Fruit fly (Drosophila melanogaster) whole organism, embryonic: Measurements from ENCODE around the gene hgo.

Source experiments
- Bgb ChIP-seq: fragments of 200-800 bp; sonication (Bioruptor generic); IDR thresholded peaks from 2 replicates; pipeline ENCODE4 v1.3.6; 2022; ENCODE audit warnings: missing biosample characterization, missing genetic modification characterization; ENCODE audit not compliant: partially characterized antibody
- BtbVII ChIP-seq: fragments of 200-800 bp; sonication (Bioruptor generic); optimal IDR thresholded peaks from 3 replicates; lab custom pipeline; 2017; ENCODE audit warnings: missing biosample characterization, mild to moderate bottlenecking, missing genetic modification characterization
- CG10267 ChIP-seq: fragments of 200-800 bp; sonication (Bioruptor generic); optimal IDR thresholded peaks from 2 replicates; lab custom pipeline; 2018; ENCODE audit warnings: missing biosample characterization, mild to moderate bottlenecking, missing genetic modification characterization, moderate library complexity
- CG10543 ChIP-seq: fragments of 200-800 bp; sonication (Bioruptor generic); optimal IDR thresholded peaks from 3 replicates; lab custom pipeline; 2017; ENCODE audit warnings: missing biosample characterization, mild to moderate bottlenecking, missing genetic modification characterization, moderate library complexity
- CG13123 ChIP-seq: fragments of 200-800 bp; sonication (Bioruptor generic); optimal IDR thresholded peaks from 2 replicates; lab custom pipeline; 2016; ENCODE audit warnings: missing biosample characterization, missing genetic modification characterization
- CG16813 ChIP-seq: fragments of 200-800 bp; sonication (Bioruptor generic); IDR thresholded peaks from 3 replicates; pipeline ENCODE4 v1.3.6; 2022; ENCODE audit warnings: missing biosample characterization, missing genetic modification characterization; ENCODE audit not compliant: partially characterized antibody
- CG18262 ChIP-seq: fragments of 200-800 bp; optimal IDR thresholded peaks from 3 replicates; lab custom pipeline; 2019; ENCODE audit warnings: missing biosample characterization, mild to moderate bottlenecking, missing genetic modification characterization, moderate library complexity
- CG2116 ChIP-seq: fragments of 200-800 bp; sonication (Bioruptor generic); optimal IDR thresholded peaks from 3 replicates; lab custom pipeline; 2018; ENCODE audit warnings: missing biosample characterization, mild to moderate bottlenecking, missing genetic modification characterization
- CG2129 ChIP-seq: fragments of 200-800 bp; sonication (Bioruptor generic); IDR thresholded peaks from 2 replicates; pipeline ENCODE4 v1.3.6; 2022; ENCODE audit warnings: missing biosample characterization, missing genetic modification characterization; ENCODE audit not compliant: partially characterized antibody
- CG2712 ChIP-seq: fragments of 200-800 bp; optimal IDR thresholded peaks from 3 replicates; lab custom pipeline; 2019; ENCODE audit warnings: missing biosample characterization, mild to moderate bottlenecking, missing genetic modification characterization, moderate library complexity
- CG32772 ChIP-seq: fragments of 200-800 bp; sonication (Bioruptor generic); IDR thresholded peaks from 2 replicates; pipeline ENCODE4 v1.3.6; 2022; ENCODE audit warnings: missing biosample characterization, missing genetic modification characterization
- CG34224 ChIP-seq: fragments of 200-800 bp; sonication (Bioruptor generic); IDR thresholded peaks from 3 replicates; pipeline ENCODE4 v1.3.6; 2022; ENCODE audit warnings: missing biosample characterization, missing genetic modification characterization; ENCODE audit not compliant: partially characterized antibody
- CG4617 ChIP-seq: fragments of 200-800 bp; sonication (Bioruptor generic); optimal IDR thresholded peaks from 3 replicates; lab custom pipeline; 2016; ENCODE audit warnings: missing biosample characterization, missing genetic modification characterization, borderline replicate concordance
- CG7357 ChIP-seq: fragments of 200-800 bp; sonication (Bioruptor generic); IDR thresholded peaks from 3 replicates; pipeline ENCODE4 v1.3.6; 2022; ENCODE audit warnings: missing biosample characterization, missing genetic modification characterization
- CG7963 ChIP-seq: fragments of 200-800 bp; sonication (Bioruptor generic); IDR thresholded peaks from 3 replicates; pipeline ENCODE4 v1.3.6; 2022; ENCODE audit warnings: missing biosample characterization, missing genetic modification characterization; ENCODE audit not compliant: partially characterized antibody
- CG9727 ChIP-seq: fragments of 200-800 bp; sonication (Bioruptor generic); optimal IDR thresholded peaks from 3 replicates; lab custom pipeline; 2017; ENCODE audit warnings: missing biosample characterization, mild to moderate bottlenecking, missing genetic modification characterization
- Camta ChIP-seq: fragments of 200-800 bp; sonication (Bioruptor generic); optimal IDR thresholded peaks from 2 replicates; lab custom pipeline; 2016; ENCODE audit warnings: missing biosample characterization, missing genetic modification characterization
- Chrac-16 ChIP-seq: fragments of 200-800 bp; sonication (Bioruptor generic); optimal IDR thresholded peaks from 3 replicates; lab custom pipeline; 2016; ENCODE audit warnings: missing biosample characterization, missing genetic modification characterization
- CkIIα-i1 ChIP-seq: fragments of 200-800 bp; sonication (Bioruptor generic); IDR thresholded peaks from 2 replicates; pipeline ENCODE4 v1.3.6; 2022; ENCODE audit warnings: missing biosample characterization, missing genetic modification characterization
- Dll ChIP-seq: fragments of 200-800 bp; sonication (Bioruptor generic); IDR thresholded peaks from 4 replicates; pipeline ENCODE4 v1.3.6; 2022; ENCODE audit warnings: missing biosample characterization, missing genetic modification characterization; ENCODE audit not compliant: partially characterized antibody
- Doc3 ChIP-seq: fragments of 200-800 bp; sonication (Bioruptor generic); IDR thresholded peaks from 3 replicates; pipeline ENCODE4 v1.3.6; 2022; ENCODE audit warnings: missing biosample characterization, missing genetic modification characterization; ENCODE audit not compliant: partially characterized antibody
- Dp ChIP-seq: fragments of 200-800 bp; sonication (Bioruptor generic); optimal IDR thresholded peaks from 2 replicates; lab custom pipeline; 2018; ENCODE audit warnings: missing biosample characterization, mild to moderate bottlenecking, missing genetic modification characterization, moderate library complexity
- HLH4C ChIP-seq: fragments of 200-800 bp; sonication (Bioruptor generic); IDR thresholded peaks from 3 replicates; pipeline ENCODE4 v1.3.6; 2022; ENCODE audit warnings: missing biosample characterization, missing genetic modification characterization; ENCODE audit not compliant: partially characterized antibody
- Jarid2 ChIP-seq: fragments of 200-800 bp; sonication (Bioruptor generic); optimal IDR thresholded peaks from 3 replicates; lab custom pipeline; 2017; ENCODE audit warnings: mild to moderate bottlenecking, missing biosample characterization, missing genetic modification reagents, missing genetic modification characterization
- MESR4 ChIP-seq: fragments of 200-800 bp; sonication (Bioruptor generic); optimal IDR thresholded peaks from 2 replicates; lab custom pipeline; 2018; ENCODE audit warnings: missing biosample characterization, mild to moderate bottlenecking, missing genetic modification characterization, moderate library complexity
- NC2β ChIP-seq: fragments of 200-800 bp; sonication (Bioruptor generic); optimal IDR thresholded peaks from 2 replicates; lab custom pipeline; 2016; ENCODE audit warnings: missing biosample characterization, missing genetic modification characterization
- Opbp ChIP-seq: fragments of 200-800 bp; sonication (Bioruptor generic); IDR thresholded peaks from 3 replicates; pipeline ENCODE4 v1.3.6; 2022; ENCODE audit warnings: missing biosample characterization, missing genetic modification characterization; ENCODE audit not compliant: partially characterized antibody
- Rx ChIP-seq: fragments of 200-800 bp; sonication (Bioruptor generic); IDR thresholded peaks from 2 replicates; pipeline ENCODE4 v1.3.6; 2022; ENCODE audit warnings: missing biosample characterization, missing genetic modification characterization
- Sin3A ChIP-seq: fragments of >200 bp; optimal IDR thresholded peaks from 2 replicates; lab custom pipeline; 2018
- Sry-δ ChIP-seq: fragments of 200-800 bp; sonication (Bioruptor generic); optimal IDR thresholded peaks from 2 replicates; lab custom pipeline; 2016; ENCODE audit warnings: missing biosample characterization, missing genetic modification characterization
- YL-1 ChIP-seq: fragments of 200-800 bp; sonication (Bioruptor generic); optimal IDR thresholded peaks from 3 replicates; lab custom pipeline; 2017; ENCODE audit warnings: missing biosample characterization, mild to moderate bottlenecking, missing genetic modification characterization
- btn ChIP-seq: fragments of 200-800 bp; sonication (Bioruptor generic); optimal IDR thresholded peaks from 2 replicates; lab custom pipeline; 2016; ENCODE audit warnings: missing biosample characterization, missing genetic modification characterization
- cg ChIP-seq: fragments of 200-800 bp; sonication (Bioruptor generic); optimal IDR thresholded peaks from 3 replicates; lab custom pipeline; 2019; ENCODE audit warnings: missing biosample characterization, mild to moderate bottlenecking, missing genetic modification characterization, moderate library complexity
- ci ChIP-seq: fragments of 200-800 bp; sonication (Bioruptor generic); IDR thresholded peaks from 3 replicates; pipeline ENCODE4 v1.3.6; 2022; ENCODE audit warnings: missing biosample characterization, missing genetic modification characterization
- gro ChIP-seq: fragments of 200-800 bp; sonication (Bioruptor generic); optimal IDR thresholded peaks from 2 replicates; lab custom pipeline; 2016; ENCODE audit warnings: missing biosample characterization, missing genetic modification characterization
- hbn ChIP-seq: fragments of 200-800 bp; sonication (Bioruptor generic); IDR thresholded peaks from 2 replicates; pipeline ENCODE4 v1.3.6; 2022; ENCODE audit warnings: missing biosample characterization, missing genetic modification characterization; ENCODE audit not compliant: partially characterized antibody
- insv ChIP-seq, 2 experiments: fragments of 200-800 bp; sonication (Bioruptor generic); optimal IDR thresholded peaks; 3 replicates each; lab custom pipeline; 2016 to 2018; ENCODE audit warnings: missing biosample characterization in 2 of 2, missing genetic modification characterization in 2 of 2
- inv ChIP-seq: fragments of 200-800 bp; sonication (Bioruptor generic); IDR thresholded peaks from 2 replicates; pipeline ENCODE4 v1.3.6; 2022; ENCODE audit warnings: missing biosample characterization, missing genetic modification characterization; ENCODE audit not compliant: partially characterized antibody
- onecut ChIP-seq: fragments of 200-800 bp; sonication (Bioruptor generic); IDR thresholded peaks from 2 replicates; pipeline ENCODE4 v1.3.6; 2022; ENCODE audit warnings: missing biosample characterization, missing genetic modification characterization
- otp ChIP-seq: fragments of 200-800 bp; sonication (Bioruptor generic); IDR thresholded peaks from 3 replicates; pipeline ENCODE4, ENCODE4 v1.3.6; 2022; ENCODE audit warnings: missing biosample characterization, missing genetic modification characterization
- pb ChIP-seq: fragments of 200-800 bp; sonication (Bioruptor generic); optimal IDR thresholded peaks from 3 replicates; lab custom pipeline; 2016; ENCODE audit warnings: missing biosample characterization, missing genetic modification characterization
- phol ChIP-seq: fragments of 200-800 bp; sonication (Bioruptor generic); optimal IDR thresholded peaks from 3 replicates; lab custom pipeline; 2018; ENCODE audit warnings: missing biosample characterization, mild to moderate bottlenecking, missing genetic modification characterization, moderate library complexity
- pzg ChIP-seq: fragments of 200-800 bp; sonication (Bioruptor generic); optimal IDR thresholded peaks from 3 replicates; lab custom pipeline; 2018; ENCODE audit warnings: missing biosample characterization, mild to moderate bottlenecking, missing genetic modification characterization, moderate library complexity
- sens ChIP-seq: fragments of 200-800 bp; sonication (Bioruptor generic); peaks from one replicate; lab custom pipeline; 2016; ENCODE audit warnings: missing biosample characterization, missing genetic modification characterization
- sna ChIP-seq: fragments of 200-800 bp; sonication (Bioruptor generic); IDR thresholded peaks from 2 replicates; pipeline ENCODE4 v1.3.6; 2022; ENCODE audit warnings: missing biosample characterization, missing genetic modification characterization; ENCODE audit not compliant: partially characterized antibody
- stwl ChIP-seq: fragments of 200-800 bp; sonication (Bioruptor generic); optimal IDR thresholded peaks from 3 replicates; lab custom pipeline; 2018; ENCODE audit warnings: missing biosample characterization, mild to moderate bottlenecking, missing genetic modification characterization, moderate library complexity
- tin ChIP-seq: fragments of 200-800 bp; sonication (Bioruptor generic); optimal IDR thresholded peaks from 3 replicates; lab custom pipeline; 2016; ENCODE audit warnings: missing biosample characterization, missing genetic modification characterization
- unc-4 ChIP-seq: fragments of 200-800 bp; sonication (Bioruptor generic); IDR thresholded peaks from 2 replicates; pipeline ENCODE4 v1.3.6; 2022; ENCODE audit warnings: missing biosample characterization, missing genetic modification characterization; ENCODE audit not compliant: partially characterized antibody

The hgo gene

dm6 chr2L:11119966-11120517 is 16.2 kb upstream of the hgo start, which contains the start of gene CG6230 (continued):
- TF ChIP-seq CG2712 (tag; lab: Kevin White, UChicago) (no peak), pb (GFP tag; lab: Kevin White, UChicago) (no peak), CG16813 (GFP tag; lab: Robert Waterston, UW) (peak; percentile 33; the same call in 1 of the 3 replicates), onecut (no peak), CG9727 (GFP tag; lab: Kevin White, UChicago) (no peak), CG10267 (tag; lab: Kevin White, UChicago) (peak; percentile 92), unc-4 (GFP tag; lab: Robert Waterston, UW) (peak; percentile 68), CG4617 (GFP tag; lab: Kevin White, UChicago) (peak; percentile 59), CG18262 (no peak), otp (GFP tag; lab: Robert Waterston, UW) (no peak), Dll (GFP tag; lab: Robert Waterston, UW) (peak; percentile 71; the same call in 2 of the 4 replicates), CG2116 (peak; percentile 86), gro (GFP tag; lab: Kevin White, UChicago) (no peak), ci (GFP tag; lab: Robert Waterston, UW) (peak; percentile 30; the same call in 1 of the 3 replicates), inv (0 out of 2 replicates have a peak, but pooled peaks have one; percentile 34), cg (GFP tag; lab: Kevin White, UChicago) (no peak), BtbVII (GFP tag; lab: Kevin White, UChicago) (no peak), sna (GFP tag; lab: Robert Waterston, UW) (peak; percentile 60), CG7963 (GFP tag; lab: Robert Waterston, UW) (peak; percentile 11; the same call in 1 of the 3 replicates), HLH4C (GFP tag; lab: Robert Waterston, UW) (peak; percentile 63), MESR4 (GFP tag; lab: Kevin White, UChicago) (peak; percentile 52), Rx (GFP tag; lab: Robert Waterston, UW) (no peak), Opbp (GFP tag; lab: Robert Waterston, UW) (peak; percentile 67; the same call in 2 of the 3 replicates), tin (no peak), Chrac-16 (GFP tag; lab: Kevin White, UChicago) (no peak), sens (GFP tag; lab: Kevin White, UChicago) (peak; percentile 27), Doc3 (GFP tag; lab: Robert Waterston, UW) (peak; percentile 51; the same call in 1 of the 3 replicates), YL-1 (GFP tag; lab: Kevin White, UChicago) (peak; percentile 66), hbn (peak; percentile 55; the same call in 1 of the 2 replicates), Sin3A (peak; percentile 3), CG2129 (GFP tag; lab: Robert Waterston, UW) (peak; percentile 33; the same call in 1 of the 2 replicates), CG13123 (GFP tag; lab: Kevin White, UChicago) (no peak), NC2β (GFP tag; lab: Kevin White, UChicago) (no peak), pzg (GFP tag; lab: Kevin White, UChicago) (peak; percentile 54), Jarid2 (no peak), CG32772 (no peak), phol (tag; lab: Kevin White, UChicago) (peak; percentile 14), Bgb (GFP tag; lab: Robert Waterston, UW) (peak; percentile 71), CG34224 (peak; percentile 73), stwl (tag; lab: Kevin White, UChicago) (peak; percentile 40), CG7357 (GFP tag; lab: Robert Waterston, UW) (no peak), btn (GFP tag; lab: Kevin White, UChicago) (no peak), Camta (GFP tag; lab: Kevin White, UChicago) (no peak), Sry-δ (GFP tag; lab: Kevin White, UChicago) (peak; percentile 61), Dp (peak; percentile 84), insv (GFP tag; optimal IDR thresholded peaks at IDR 0.05; lab: Kevin White, UChicago) (no peak), CkIIα-i1 (GFP tag; lab: Robert Waterston, UW) (no peak), CG10543 (GFP tag; lab: Kevin White, UChicago) (no peak)
